Fruit fly (Drosophila melanogaster): ENCODE data around the gene Ubx.

The Ubx gene

dm6 chr3R:16704226-16704625 lies 30.0 kb downstream of the Ubx start (continued):
- TF ChIP-seq Dip3 (GFP tag; optimal IDR thresholded peaks at IDR 0.05) (peak; percentile 55), CG11560 (tag; IDR thresholded peaks at IDR 0.05) (no peak), ash1 (GFP tag; optimal IDR thresholded peaks at IDR 0.05) (no peak), NC2β (GFP tag; optimal IDR thresholded peaks at IDR 0.05) (peak; percentile 10), CG7928 (GFP tag; optimal IDR thresholded peaks at IDR 0.05) (no peak), CG7271 (tag; optimal IDR thresholded peaks at IDR 0.05) (no peak), chinmo (GFP tag; IDR thresholded peaks at IDR 0.05; ENCODE audit: partially characterized antibody) (no peak), sqz (GFP tag; optimal IDR thresholded peaks at IDR 0.05) (no peak), toy (GFP tag; IDR thresholded peaks at IDR 0.05) (no peak), jumu (GFP tag; optimal IDR thresholded peaks at IDR 0.05) (no peak), TFAM (GFP tag; optimal IDR thresholded peaks at IDR 0.05) (no peak), h (optimal IDR thresholded peaks at IDR 0.05) (no peak), tin (GFP tag; optimal IDR thresholded peaks at IDR 0.05) (peak; percentile 26), zen (tag; optimal IDR thresholded peaks at IDR 0.05) (no peak), corto (GFP tag; optimal IDR thresholded peaks at IDR 0.05) (no peak), grn (GFP tag; optimal IDR thresholded peaks at IDR 0.05) (no peak), en (GFP tag; optimal IDR thresholded peaks at IDR 0.05) (peak; percentile 2), CG15514 (GFP tag; optimal IDR thresholded peaks at IDR 0.05) (no peak), HLH54F (GFP tag; optimal IDR thresholded peaks at IDR 0.05) (peak; percentile 41), CG6765 (GFP tag; optimal IDR thresholded peaks at IDR 0.05) (no peak), Xrp1 (GFP tag; IDR thresholded peaks at IDR 0.05) (peak; percentile 60), ERR (GFP tag; optimal IDR thresholded peaks at IDR 0.05) (no peak), CG17829 (tag; optimal IDR thresholded peaks at IDR 0.05) (no peak), Hsf (GFP tag; optimal IDR thresholded peaks at IDR 0.05) (peak; percentile 38), crol (GFP tag; IDR thresholded peaks at IDR 0.05) (no peak), Elba2 (GFP tag; optimal IDR thresholded peaks at IDR 0.05) (no peak), CG17359 (tag; optimal IDR thresholded peaks at IDR 0.05) (peak; percentile 30), ind (GFP tag; optimal IDR thresholded peaks at IDR 0.05) (peak; percentile 45), Hr51 (GFP tag; optimal IDR thresholded peaks at IDR 0.05) (peak in 1 of 2 experiments; percentile 51), CG2678 (tag; optimal IDR thresholded peaks at IDR 0.05) (peak; percentile 56), CG11695 (GFP tag; IDR thresholded peaks at IDR 0.05) (peak; percentile 53; the same call in 2 of the 3 replicates), gt (GFP tag; IDR thresholded peaks at IDR 0.05) (no peak), dmrt99B (tag; optimal IDR thresholded peaks at IDR 0.05) (peak; percentile 47), inv (GFP tag; IDR thresholded peaks at IDR 0.05; ENCODE audit: partially characterized antibody) (no peak), fd96Cb (tag; optimal IDR thresholded peaks at IDR 0.05) (no peak), CG3281 (GFP tag; optimal IDR thresholded peaks at IDR 0.05) (peak; percentile 5), Nf-YA (GFP tag; IDR thresholded peaks at IDR 0.05) (no peak), ken (GFP tag; IDR thresholded peaks at IDR 0.05) (no peak), kni (GFP tag; optimal IDR thresholded peaks at IDR 0.05) (no peak), Atf6 (GFP tag; IDR thresholded peaks at IDR 0.05) (peak; percentile 66), CG17385 (GFP tag; optimal IDR thresholded peaks at IDR 0.05) (peak; percentile 29), BEAF-32 (GFP tag; optimal IDR thresholded peaks at IDR 0.05) (no peak), Kr (GFP tag; optimal IDR thresholded peaks at IDR 0.05) (no peak), hkb (optimal IDR thresholded peaks at IDR 0.05) (no peak), hkb (GFP tag; IDR thresholded peaks at IDR 0.05) (no peak), HLHmδ (GFP tag; optimal IDR thresholded peaks at IDR 0.05) (no peak), dm (GFP tag; optimal IDR thresholded peaks at IDR 0.05) (no peak), CG10431 (GFP tag; optimal IDR thresholded peaks at IDR 0.05) (no peak), bab2 (GFP tag; optimal IDR thresholded peaks at IDR 0.05) (peak; percentile 59), CG8290 (GFP tag; optimal IDR thresholded peaks at IDR 0.05) (no peak), CG8290 (tag; optimal IDR thresholded peaks at IDR 0.05) (no peak), CG7357 (GFP tag; IDR thresholded peaks at IDR 0.05) (no peak)

All from whole organism, embryonic.